Worm (Caenorhabditis elegans): Measurements from ENCODE around the gene ZC239.13.
"Not testable (repeated sequence)": the region's sequence is repeated elsewhere in the genome, so short reads cannot be mapped to it uniquely, and the experiment has no call there.

The ZC239.13 gene

DNA sequence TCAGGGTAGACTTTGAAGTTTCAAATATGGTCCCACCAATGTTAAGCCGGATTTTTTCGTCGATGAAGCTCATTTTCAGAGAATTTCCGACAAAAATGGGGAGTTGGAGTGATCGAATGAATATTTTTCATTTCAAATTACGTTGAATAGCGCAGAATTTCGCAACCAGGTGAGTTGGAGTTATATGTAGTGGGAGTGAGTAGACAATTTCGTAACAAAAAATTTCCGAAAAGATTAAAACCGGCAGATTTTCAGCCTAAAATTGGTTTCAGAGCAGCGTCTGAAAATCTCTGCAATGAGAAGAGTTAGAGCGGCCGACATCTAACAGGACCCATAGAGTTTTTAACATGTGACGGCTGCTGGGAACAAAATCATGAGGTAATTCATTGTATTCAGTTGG, 14.0 kb downstream of the ZC239.13 start, which contains the start of gene sdz-35:
Gene sdz-35, minus strand, starts transcription at position 101 of the 400 bp plus-strand sequence.
- TF ChIP-seq ztf-11 (tag; optimal IDR thresholded peaks at IDR 0.05): no peak
- no peak for TF ChIP-seq eor-1 (tag; optimal IDR thresholded peaks at IDR 0.05)
- TF ChIP-seq egl-27 (tag; optimal IDR thresholded peaks at IDR 0.05): no peak
- TF ChIP-seq lin-15B (tag; optimal IDR thresholded peaks at IDR 0.05): no peak
- no peak for TF ChIP-seq nhr-28 (tag; optimal IDR thresholded peaks at IDR 0.05)
- TF ChIP-seq tbx-2 (tag; optimal IDR thresholded peaks at IDR 0.05): no peak

ce11 chrII:3206423-3206989, 16.1 kb downstream of the ZC239.13 start, which contains the start of the genes ZC239.20 and ZC239.21:
Gene ZC239.20 (minus strand): TSS chrII:3206523.
Gene ZC239.21 (plus strand): TSS chrII:3206939.
- no peak for TF ChIP-seq fkh-10 (GFP tag; optimal IDR thresholded peaks at IDR 0.05)
- no peak for TF ChIP-seq nhr-67 (tag; optimal IDR thresholded peaks at IDR 0.05)
- no peak for TF ChIP-seq ceh-16 (tag; optimal IDR thresholded peaks at IDR 0.05)

DNA sequence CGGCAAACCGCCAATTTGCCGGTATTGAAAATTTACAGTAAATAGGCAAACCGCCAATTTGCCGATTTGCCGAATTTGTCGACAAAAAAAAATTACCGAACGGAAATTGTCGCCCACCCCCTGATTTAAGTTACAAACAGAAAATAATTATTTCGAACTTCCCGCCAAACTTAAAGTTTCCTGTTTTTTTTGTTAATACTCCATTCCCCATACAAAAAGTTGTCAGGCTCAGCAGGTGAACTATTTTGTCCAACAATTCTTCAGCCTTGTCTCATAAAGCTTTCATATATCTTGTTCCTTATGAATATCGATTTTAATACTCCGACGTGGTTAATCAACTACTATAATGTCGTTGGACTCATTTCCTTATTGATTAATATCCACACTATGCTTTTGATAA, 19.2 kb downstream of the ZC239.13 start, which contains the start of gene sri-50:
Gene sri-50, plus strand, starts transcription at position 301 of the 400 bp plus-strand sequence.
- no peak for TF ChIP-seq nhr-28 (tag; optimal IDR thresholded peaks at IDR 0.05)

ce11 chrII:3202519-3202918, 20.1 kb downstream of the ZC239.13 start, which contains the start of gene sri-53:
Gene sri-53 (minus strand): TSS chrII:3202619.
- TF ChIP-seq nhr-11 (tag; optimal IDR thresholded peaks at IDR 0.05): no peak
- TF ChIP-seq nhr-76 (tag; optimal IDR thresholded peaks at IDR 0.05): no peak
- TF ChIP-seq ztf-11 (tag; optimal IDR thresholded peaks at IDR 0.05): no peak
- no peak for TF ChIP-seq aly-2 (tag; optimal IDR thresholded peaks at IDR 0.05)
- no peak for TF ChIP-seq nhr-28 (tag; optimal IDR thresholded peaks at IDR 0.05)
- no peak for TF ChIP-seq jun-1 (tag; optimal IDR thresholded peaks at IDR 0.05)
- TF ChIP-seq lsy-12 (tag; optimal IDR thresholded peaks at IDR 0.05): no peak
- no peak for TF ChIP-seq nhr-23 (tag; optimal IDR thresholded peaks at IDR 0.05)
- no peak for TF ChIP-seq nhr-12 (tag; optimal IDR thresholded peaks at IDR 0.05)
- TF ChIP-seq lin-15B (tag; optimal IDR thresholded peaks at IDR 0.05): no peak
- TF ChIP-seq hmg-11 (tag; optimal IDR thresholded peaks at IDR 0.05): no peak
- no peak for TF ChIP-seq pha-4 (tag; optimal IDR thresholded peaks at IDR 0.05)
- no peak for TF ChIP-seq skn-1 (tag; optimal IDR thresholded peaks at IDR 0.05)
- no peak for TF ChIP-seq zag-1 (tag; optimal IDR thresholded peaks at IDR 0.05)
- no peak for TF ChIP-seq egl-5 (tag; optimal IDR thresholded peaks at IDR 0.05)
- TF ChIP-seq ceh-82 (tag; optimal IDR thresholded peaks at IDR 0.05): no peak
- no peak for TF ChIP-seq ztf-4 (tag; optimal IDR thresholded peaks at IDR 0.05)
- no peak for TF ChIP-seq elt-3 (tag; optimal IDR thresholded peaks at IDR 0.05)

DNA sequence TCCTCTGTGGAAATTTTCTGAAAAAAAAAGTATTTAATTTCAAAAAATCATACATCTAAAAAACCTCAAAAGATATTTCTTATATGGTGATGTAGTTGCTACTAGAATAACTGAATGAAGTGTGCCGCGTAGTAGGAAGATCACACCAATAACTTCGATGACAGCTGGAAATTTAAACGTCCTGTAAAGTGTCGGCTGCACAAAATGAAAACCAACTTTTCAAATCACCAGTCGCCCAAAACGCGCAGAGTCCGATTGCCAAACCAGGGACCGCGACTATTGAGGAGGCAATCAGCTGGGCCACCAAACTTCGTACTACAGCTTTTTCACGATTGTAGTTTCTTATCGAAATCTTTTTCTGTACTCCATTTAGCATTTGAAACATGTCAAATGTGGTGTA, 21.4 kb downstream of the ZC239.13 start, which contains the start of gene sri-48:
Gene sri-48, minus strand, starts transcription at position 101 of the 400 bp plus-strand sequence.
- not testable (repeated sequence) for TF ChIP-seq lin-39 (tag; optimal IDR thresholded peaks at IDR 0.05); lin-15B (tag; optimal IDR thresholded peaks at IDR 0.05); ama-1 (optimal IDR thresholded peaks at IDR 0.05)

ce11 chrII:3198998-3199397, 23.6 kb downstream of the ZC239.13 start, which contains the start of gene sri-51:
Gene sri-51 (minus strand): TSS chrII:3199098.
- TF ChIP-seq R02D3.7 (tag; optimal IDR thresholded peaks at IDR 0.05) (no peak), elt-2 (tag; optimal IDR thresholded peaks at IDR 0.05) (no peak), daf-12 (tag; optimal IDR thresholded peaks at IDR 0.05) (no peak), elt-3 (tag; optimal IDR thresholded peaks at IDR 0.05) (no peak), sea-2 (GFP tag; optimal IDR thresholded peaks at IDR 0.05) (no peak), ama-1 (optimal IDR thresholded peaks at IDR 0.05) (no peak), zag-1 (tag; optimal IDR thresholded peaks at IDR 0.05) (no peak), mml-1 (tag; optimal IDR thresholded peaks at IDR 0.05) (no peak), aly-2 (tag; optimal IDR thresholded peaks at IDR 0.05) (no peak), fos-1 (tag; optimal IDR thresholded peaks at IDR 0.05) (no peak), nhr-237 (tag; optimal IDR thresholded peaks at IDR 0.05) (no peak), nhr-11 (tag; optimal IDR thresholded peaks at IDR 0.05) (no peak), eor-1 (tag; optimal IDR thresholded peaks at IDR 0.05) (no peak), ZK546.5 (tag; optimal IDR thresholded peaks at IDR 0.05) (no peak), mdl-1 (tag; optimal IDR thresholded peaks at IDR 0.05) (no peak)
